Fruit fly (Drosophila melanogaster): ENCODE results near the gene CG31870.

- TF ChIP-seq Eip93F (GFP tag; optimal IDR thresholded peaks at IDR 0.05) (no peak), CG6163 (GFP tag; IDR thresholded peaks at IDR 0.05) (no peak), OdsH (GFP tag; optimal IDR thresholded peaks at IDR 0.05) (no peak), Met (GFP tag; optimal IDR thresholded peaks at IDR 0.05) (no peak), CG32006 (GFP tag; optimal IDR thresholded peaks at IDR 0.05) (peak; percentile 10), CG6854 (GFP tag; optimal IDR thresholded peaks at IDR 0.05) (no peak), Eip75B (GFP tag; optimal IDR thresholded peaks at IDR 0.05) (no peak), CG7368 (GFP tag; optimal IDR thresholded peaks at IDR 0.05) (no peak), CG4318 (GFP tag; optimal IDR thresholded peaks at IDR 0.05) (no peak), Hr4 (GFP tag; optimal IDR thresholded peaks at IDR 0.05) (no peak)
These were observed 37.4 kb upstream of the CG31870 start for dm6 chr2L:10752668-10753067.
